Worm (Caenorhabditis elegans) whole organism, L4 larva: ENCODE results near the gene nhr-260.

ENCODE experiments used
- F26F4.8 ChIP-seq: fragments of 200-800 bp; sonication (Bioruptor generic); conservative IDR thresholded peaks from 2 replicates; pipeline ENCODE4 v1.3.6; 2022; ENCODE audit warnings: missing genetic modification characterization, missing compliant biosample characterization
- F49E8.2 ChIP-seq: sonication (generic microtip); optimal IDR thresholded peaks from 2 replicates; lab custom pipeline; 2016; ENCODE audit warnings: missing compliant biosample characterization, mild to moderate bottlenecking, missing genetic modification characterization, borderline replicate concordance
- attf-4 ChIP-seq: sonication (generic microtip); optimal IDR thresholded peaks from 3 replicates; lab custom pipeline; 2017; ENCODE audit warnings: missing biosample characterization, missing genetic modification characterization
- dmd-8 ChIP-seq: fragments of 200-800 bp; sonication (Bioruptor generic); IDR thresholded peaks from 2 replicates; pipeline ENCODE4 v1.3.6; 2022; ENCODE audit warnings: missing genetic modification characterization, missing compliant biosample characterization
- lin-15B ChIP-seq: fragments of 150-350 bp; sonication (generic microtip); optimal IDR thresholded peaks from 3 replicates; lab custom pipeline; 2014; ENCODE audit warnings: missing biosample characterization, missing genetic modification characterization
- set-16 ChIP-seq: fragments of 200-800 bp; sonication (Bioruptor generic); IDR thresholded peaks from 2 replicates; pipeline ENCODE4 v1.3.6; 2022; ENCODE audit warnings: missing genetic modification reagents, missing genetic modification characterization, missing compliant biosample characterization
- snpc-4 ChIP-seq: fragments of 150-350 bp; optimal IDR thresholded peaks from 2 replicates; lab custom pipeline; 2014; ENCODE audit warnings: missing biosample characterization, missing genetic modification characterization
- unc-62 ChIP-seq, 3 experiments: fragments of 150-350 bp in 1 of 3; sonication (generic microtip); optimal IDR thresholded peaks in 2 of 3; peaks in 1 of 3; 1 replicate in 1 of 3; 2 replicates in 2 of 3; lab custom pipeline; 2014 to 2017; ENCODE audit warnings: missing biosample characterization in 3 of 3, missing genetic modification characterization in 3 of 3, missing genetic modification reagents in 3 of 3, missing genotype in 1 of 3

DNA sequence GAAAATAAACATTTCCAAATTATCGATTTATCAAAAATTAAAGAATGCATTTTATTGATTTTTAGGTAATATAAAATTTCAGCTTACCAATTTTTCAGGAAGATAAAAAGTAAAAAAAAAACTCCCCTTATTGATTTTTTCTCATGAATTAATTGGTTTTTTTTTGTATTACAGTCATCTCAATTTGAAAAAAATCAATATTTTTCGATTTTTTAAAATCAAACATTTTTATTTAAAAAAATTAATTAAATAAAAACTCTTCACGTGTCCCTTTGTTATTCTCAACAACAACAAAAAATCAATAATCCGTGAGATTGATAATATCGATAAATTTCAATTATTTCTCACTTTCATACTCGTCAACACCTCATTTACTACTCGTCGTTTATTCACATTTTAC lies 16.1 kb downstream of the nhr-260 start, which contains the start of gene C38C3.3:
- TF ChIP-seq snpc-4 (tag; lab: Kevin White, UChicago) (no peak), lin-15B (no peak), unc-62 (GFP tag; optimal IDR thresholded peaks at IDR 0.05 in 1 of 2; lab: Kevin White, UChicago) (no peak), unc-62 (tag; optimal IDR thresholded peaks at IDR 0.05; lab: Kevin White, UChicago) (no peak), F26F4.8 (GFP tag; lab: Robert Waterston, UW) (no peak), dmd-8 (GFP tag; lab: Robert Waterston, UW) (no peak), set-16 (no peak), attf-4 (tag; lab: Kevin White, UChicago) (no peak), F49E8.2 (tag; lab: Kevin White, UChicago) (no peak)
